Fruit fly (Drosophila melanogaster) whole organism, adult: ENCODE data around the gene Cad96Cb.

ENCODE experiments used
- bab1 ChIP-seq: fragments of 200-800 bp; sonication (Bioruptor generic); optimal IDR thresholded peaks from 3 replicates; lab custom pipeline; 2019; ENCODE audit warnings: missing biosample characterization, mild to moderate bottlenecking, missing genetic modification characterization, moderate library complexity
- toe ChIP-seq: fragments of 200-800 bp; sonication (Bioruptor generic); optimal IDR thresholded peaks from 2 replicates; lab custom pipeline; 2016; ENCODE audit warnings: missing biosample characterization, missing genetic modification characterization

DNA sequence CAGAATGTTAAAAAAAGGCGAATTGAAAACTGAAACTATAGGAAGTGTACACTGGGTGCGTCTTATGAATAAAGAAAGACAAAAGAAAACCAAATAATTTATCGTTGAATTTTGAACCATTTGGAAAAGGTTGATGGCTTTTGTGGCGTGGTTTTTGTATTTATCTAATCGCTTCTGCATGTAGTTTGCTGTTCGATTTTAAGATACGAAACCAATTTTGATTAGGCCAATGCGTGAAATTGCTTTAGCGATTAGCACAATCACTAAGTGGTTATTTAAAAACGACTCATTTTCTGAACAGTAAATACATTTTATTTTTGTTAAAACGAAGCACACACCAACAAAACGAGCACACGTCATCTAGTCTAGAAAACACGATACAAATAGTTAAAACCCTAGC, 28.5 kb upstream of the Cad96Cb start:
- TF ChIP-seq toe (GFP tag; lab: Kevin White, UChicago) (no peak), bab1 (GFP tag; lab: Kevin White, UChicago) (no peak)
